Worm (Caenorhabditis elegans) whole organism, mixed stage, embryonic: ENCODE measurements around the gene T02H6.5.

Experiments
- bed-3 ChIP-seq: fragments of 200-800 bp; sonication (Bioruptor generic); optimal IDR thresholded peaks from 3 replicates; lab custom pipeline; 2018; ENCODE audit warnings: mild to moderate bottlenecking, missing genetic modification characterization, moderate library complexity, missing compliant biosample characterization
- blmp-1 ChIP-seq: fragments of 150-350 bp; optimal IDR thresholded peaks from 2 replicates; lab custom pipeline; 2014; ENCODE audit warnings: missing biosample characterization, missing genetic modification characterization
- ceh-43 ChIP-seq: fragments of 200-800 bp; sonication (Bioruptor generic); optimal IDR thresholded peaks from 2 replicates; lab custom pipeline; 2018; ENCODE audit warnings: mild to moderate bottlenecking, missing genetic modification characterization, moderate library complexity, missing compliant biosample characterization
- ces-1 ChIP-seq: fragments of 150-350 bp; optimal IDR thresholded peaks from 2 replicates; lab custom pipeline; 2014; ENCODE audit warnings: missing biosample characterization, missing genetic modification reagents, missing genetic modification characterization
- drap-1 ChIP-seq: fragments of 200-800 bp; sonication (Bioruptor generic); optimal IDR thresholded peaks from 3 replicates; lab custom pipeline; 2018; ENCODE audit warnings: mild to moderate bottlenecking, missing genetic modification characterization, missing compliant biosample characterization
- hlh-1 ChIP-seq: fragments of 150-350 bp; optimal IDR thresholded peaks from 2 replicates; lab custom pipeline; 2014; ENCODE audit warnings: missing biosample characterization, missing genetic modification reagents, missing genetic modification characterization
- nhr-237 ChIP-seq: fragments of 150-350 bp; optimal IDR thresholded peaks from 2 replicates; lab custom pipeline; 2014; ENCODE audit warnings: missing biosample characterization, missing genetic modification characterization
- nhr-28 ChIP-seq: fragments of 150-350 bp; optimal IDR thresholded peaks from 2 replicates; lab custom pipeline; 2014; ENCODE audit warnings: missing biosample characterization, missing genetic modification characterization
- nhr-76 ChIP-seq: sonication (generic microtip); optimal IDR thresholded peaks from 2 replicates; lab custom pipeline; 2017; ENCODE audit warnings: missing biosample characterization, missing genetic modification characterization
- pha-4 ChIP-seq: fragments of 150-350 bp; optimal IDR thresholded peaks from 2 replicates; lab custom pipeline; 2018; ENCODE audit warnings: missing biosample characterization, missing genetic modification reagents, missing genetic modification characterization
- sptf-1 ChIP-seq: sonication (generic microtip); optimal IDR thresholded peaks from 2 replicates; lab custom pipeline; 2017; ENCODE audit warnings: mild to moderate bottlenecking, missing genetic modification characterization, moderate library complexity, missing compliant biosample characterization
- tbx-8 ChIP-seq: fragments of 200-800 bp; sonication (Bioruptor generic); optimal IDR thresholded peaks from 2 replicates; lab custom pipeline; 2018; ENCODE audit warnings: mild to moderate bottlenecking, missing genetic modification characterization, moderate library complexity, missing compliant biosample characterization
- unc-62 ChIP-seq: fragments of 150-350 bp; optimal IDR thresholded peaks from 2 replicates; lab custom pipeline; 2014; ENCODE audit warnings: missing biosample characterization, missing genetic modification reagents, missing genetic modification characterization
- ztf-11 ChIP-seq: fragments of 150-350 bp; optimal IDR thresholded peaks from 2 replicates; lab custom pipeline; 2014; ENCODE audit warnings: missing biosample characterization, missing genetic modification characterization

DNA sequence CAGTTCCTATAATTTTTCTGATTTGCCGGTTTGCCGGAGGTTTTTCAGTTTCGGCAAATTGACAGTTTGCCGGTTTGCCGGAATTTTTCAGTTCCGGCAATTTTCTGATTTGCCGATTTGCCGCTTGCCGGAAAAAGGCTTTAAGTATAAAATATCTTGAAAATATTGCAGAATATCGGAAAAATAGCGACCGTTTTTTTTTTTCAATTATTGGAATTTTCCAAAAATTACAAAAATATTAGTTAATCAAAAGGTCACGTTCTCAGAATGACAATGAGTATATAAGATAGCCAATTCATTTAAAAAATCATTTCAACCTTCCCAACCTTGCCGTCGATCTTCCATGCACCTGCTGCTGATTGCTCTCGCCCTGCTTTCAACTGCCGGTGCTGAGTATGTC is 2.6 kb upstream of the T02H6.5 start, which contains the start of gene T02H6.7:
- TF ChIP-seq blmp-1 (no peak), ces-1 (GFP tag; lab: Kevin White, UChicago) (no peak), nhr-28 (tag; lab: Kevin White, UChicago) (no peak), bed-3 (no peak), ceh-43 (no peak), ztf-11 (tag; lab: Kevin White, UChicago) (no peak), pha-4 (tag; lab: Kevin White, UChicago) (no peak), drap-1 (no peak), tbx-8 (GFP tag; lab: Kevin White, UChicago) (no peak), hlh-1 (tag; lab: Kevin White, UChicago) (no peak), nhr-76 (tag; lab: Kevin White, UChicago) (no peak), nhr-237 (tag; lab: Kevin White, UChicago) (no peak), sptf-1 (no peak), unc-62 (no peak)
